Worm (Caenorhabditis elegans) whole organism, late embryonic: ENCODE measurements around the gene R12C12.10.

Experiments used
- F13H6.1 ChIP-seq: sonication (generic microtip); optimal IDR thresholded peaks from 2 replicates; lab custom pipeline; 2016; ENCODE audit warnings: missing genetic modification characterization, missing compliant biosample characterization
- ama-1 ChIP-seq: fragments of 150-350 bp; optimal IDR thresholded peaks from 2 replicates; lab custom pipeline; 2014
- ceh-30 ChIP-seq: fragments of 150-350 bp; optimal IDR thresholded peaks from 2 replicates; lab custom pipeline; 2014; ENCODE audit warnings: missing biosample characterization, missing genetic modification characterization
- ceh-48 ChIP-seq: sonication (generic microtip); optimal IDR thresholded peaks from 2 replicates; lab custom pipeline; 2016; ENCODE audit warnings: missing genetic modification characterization, inconsistent platforms, missing compliant biosample characterization
- fax-1 ChIP-seq: sonication (generic microtip); optimal IDR thresholded peaks from 2 replicates; lab custom pipeline; 2016; ENCODE audit warnings: missing genotype, missing genetic modification characterization, missing compliant biosample characterization
- hlh-13 ChIP-seq: fragments of 200-800 bp; sonication (Bioruptor generic); optimal IDR thresholded peaks from 2 replicates; lab custom pipeline; 2018; ENCODE audit warnings: mild to moderate bottlenecking, missing genetic modification characterization, missing compliant biosample characterization
- hlh-30 ChIP-seq: sonication (generic microtip); optimal IDR thresholded peaks from 2 replicates; lab custom pipeline; 2017; ENCODE audit warnings: antibody characterized with exemption, missing genetic modification characterization, missing compliant biosample characterization; ENCODE audit not compliant: insufficient read depth
- nfya-1 ChIP-seq: sonication (generic microtip); optimal IDR thresholded peaks from 2 replicates; lab custom pipeline; 2017; ENCODE audit warnings: missing genetic modification characterization, mild to moderate bottlenecking, missing compliant biosample characterization, antibody characterized with exemption, moderate library complexity
- nhr-232 ChIP-seq: sonication (generic microtip); optimal IDR thresholded peaks from 2 replicates; lab custom pipeline; 2016; ENCODE audit warnings: missing genetic modification characterization, missing compliant biosample characterization
- pha-4 ChIP-seq: fragments of 150-350 bp; optimal IDR thresholded peaks from 2 replicates; lab custom pipeline; 2018; ENCODE audit warnings: missing biosample characterization, missing genetic modification reagents, missing genetic modification characterization
- pqm-1 ChIP-seq: sonication (generic microtip); optimal IDR thresholded peaks from 2 replicates; lab custom pipeline; 2016; ENCODE audit warnings: missing genetic modification characterization, missing compliant biosample characterization
- ref-2 ChIP-seq: sonication (generic microtip); optimal IDR thresholded peaks from 2 replicates; lab custom pipeline; 2016; ENCODE audit warnings: missing genetic modification characterization, missing compliant biosample characterization
- tbx-2 ChIP-seq: sonication (generic microtip); optimal IDR thresholded peaks from 2 replicates; lab custom pipeline; 2016; ENCODE audit warnings: missing genetic modification characterization, missing compliant biosample characterization
- unc-55 ChIP-seq: sonication (generic microtip); optimal IDR thresholded peaks from 2 replicates; lab custom pipeline; 2017; ENCODE audit warnings: missing biosample characterization, missing genetic modification reagents, missing genetic modification characterization

ce11 chrII:6061495-6061894 is 18.4 kb upstream of the R12C12.10 start:
- TF ChIP-seq fax-1 (peak; percentile 63), hlh-30 (tag; lab: Kevin White, UChicago) (no peak), ref-2 (tag; lab: Kevin White, UChicago) (peak; percentile 72), ama-1 (lab: Kevin White, UChicago) (no peak), tbx-2 (tag; lab: Kevin White, UChicago) (peak; percentile 89), ceh-30 (tag; lab: Kevin White, UChicago) (no peak), ceh-48 (tag; lab: Kevin White, UChicago) (no peak), hlh-13 (GFP tag; lab: Kevin White, UChicago) (no peak), unc-55 (GFP tag; lab: Kevin White, UChicago) (no peak), pha-4 (tag; lab: Kevin White, UChicago) (no peak), nhr-232 (tag; lab: Kevin White, UChicago) (no peak), nfya-1 (tag; lab: Kevin White, UChicago) (no peak), F13H6.1 (peak; percentile 24), pqm-1 (tag; lab: Kevin White, UChicago) (peak; percentile 32)
